Worm (Caenorhabditis elegans) whole organism, late embryonic: Measurements from ENCODE around the gene Y42G9A.1.

Experiments
- ceh-48 ChIP-seq: sonication (generic microtip); optimal IDR thresholded peaks from 2 replicates; lab custom pipeline; 2016; ENCODE audit warnings: missing genetic modification characterization, inconsistent platforms, missing compliant biosample characterization
- ceh-6 ChIP-seq: fragments of 200-800 bp; sonication (Bioruptor generic); optimal IDR thresholded peaks from 2 replicates; lab custom pipeline; 2018; ENCODE audit warnings: mild to moderate bottlenecking, missing genetic modification characterization, missing compliant biosample characterization
- fax-1 ChIP-seq: sonication (generic microtip); optimal IDR thresholded peaks from 2 replicates; lab custom pipeline; 2016; ENCODE audit warnings: missing genotype, missing genetic modification characterization, missing compliant biosample characterization
- gmeb-2 ChIP-seq: sonication (generic microtip); optimal IDR thresholded peaks from 2 replicates; lab custom pipeline; 2016; ENCODE audit warnings: missing genetic modification characterization, inconsistent platforms, missing compliant biosample characterization
- pax-1 ChIP-seq: fragments of 150-350 bp; optimal IDR thresholded peaks from 2 replicates; lab custom pipeline; 2014; ENCODE audit warnings: missing biosample characterization, missing genetic modification characterization

ce11 chrIII:6154586-6154985, 4.8 kb downstream of the Y42G9A.1 start:
- no peak for TF ChIP-seq ceh-48
- no peak for TF ChIP-seq gmeb-2 (tag; lab: Kevin White, UChicago)
- no peak for TF ChIP-seq ceh-6 (GFP tag; lab: Kevin White, UChicago)
- no peak for TF ChIP-seq pax-1 (tag; lab: Kevin White, UChicago)
- TF ChIP-seq fax-1 (tag; lab: Kevin White, UChicago): no peak
